Worm (Caenorhabditis elegans) whole organism, midembryonic: ENCODE data around the gene T04B2.3.
"Not testable (repeated sequence)": the region's sequence is repeated elsewhere in the genome, so short reads cannot be mapped to it uniquely, and the experiment has no call there.

Source experiments
- T22C8.4 ChIP-seq: fragments of 200-800 bp; sonication (Bioruptor generic); IDR thresholded peaks from 2 replicates; pipeline ENCODE4 v1.3.6; 2022; ENCODE audit warnings: missing genetic modification characterization, missing compliant biosample characterization
- cog-1 ChIP-seq: sonication (generic microtip); optimal IDR thresholded peaks from 2 replicates; lab custom pipeline; 2016; ENCODE audit warnings: missing genetic modification characterization, missing compliant biosample characterization
- flt-1 ChIP-seq: fragments of 200-800 bp; sonication (Bioruptor generic); IDR thresholded peaks from 2 replicates; pipeline ENCODE4 v1.3.6; 2022; ENCODE audit warnings: missing genetic modification characterization, missing compliant biosample characterization
- klf-2 ChIP-seq: fragments of 200-800 bp; sonication (Bioruptor generic); conservative IDR thresholded peaks from 2 replicates; pipeline ENCODE4 v1.3.6; 2022; ENCODE audit warnings: missing genetic modification reagents, missing genetic modification characterization, missing compliant biosample characterization
- med-1 ChIP-seq: sonication (generic microtip); optimal IDR thresholded peaks from 2 replicates; lab custom pipeline; 2017; ENCODE audit warnings: missing genetic modification characterization, mild to moderate bottlenecking, missing compliant biosample characterization, antibody characterized with exemption, missing genetic modification reagents; ENCODE audit not compliant: insufficient read depth
- ref-1 ChIP-seq: fragments of 200-800 bp; sonication (Bioruptor generic); conservative IDR thresholded peaks from 2 replicates; pipeline ENCODE4 v1.3.6; 2022; ENCODE audit warnings: missing genetic modification reagents, missing genetic modification characterization, missing compliant biosample characterization
- tab-1 ChIP-seq: fragments of 200-800 bp; sonication (Bioruptor generic); IDR thresholded peaks from 2 replicates; pipeline ENCODE4 v1.3.6; 2022; ENCODE audit warnings: missing genetic modification characterization, missing compliant biosample characterization
- ztf-23 ChIP-seq: fragments of 200-800 bp; sonication (Bioruptor generic); IDR thresholded peaks from 2 replicates; pipeline ENCODE4 v1.3.6; 2022; ENCODE audit warnings: missing genetic modification reagents, missing genetic modification characterization, missing compliant biosample characterization
- ztf-29 ChIP-seq: fragments of 200-800 bp; sonication (Bioruptor generic); IDR thresholded peaks from 2 replicates; pipeline ENCODE4 v1.3.6; 2022; ENCODE audit warnings: missing genetic modification reagents, missing genetic modification characterization, missing compliant biosample characterization

Gene T04B2.3

DNA sequence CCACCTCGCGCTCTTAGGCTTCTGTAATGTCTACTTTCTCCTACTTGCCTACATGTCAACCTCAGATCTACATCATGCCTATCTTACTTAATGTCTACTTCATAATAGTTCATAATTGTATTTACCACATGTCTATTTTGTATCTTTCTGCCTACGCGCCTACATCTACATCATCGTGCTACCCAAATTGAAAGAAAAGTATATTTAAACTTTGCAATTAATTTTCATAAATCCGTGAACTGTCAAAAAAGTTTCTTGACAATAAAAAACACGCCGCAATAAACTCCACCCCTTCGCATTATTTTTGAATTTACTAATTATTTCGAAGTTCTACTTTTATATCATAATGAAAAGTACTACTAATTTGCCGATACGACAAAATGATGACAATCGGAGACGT lies 24.2 kb upstream of the T04B2.3 start, which contains the start of gene F44D12.8:
Gene F44D12.8, plus strand, starts transcription at position 301 of the 400 bp plus-strand sequence.
- TF ChIP-seq cog-1 (tag; lab: Kevin White, UChicago) (no peak), ztf-23 (GFP tag; lab: Robert Waterston, UW) (no peak)

DNA sequence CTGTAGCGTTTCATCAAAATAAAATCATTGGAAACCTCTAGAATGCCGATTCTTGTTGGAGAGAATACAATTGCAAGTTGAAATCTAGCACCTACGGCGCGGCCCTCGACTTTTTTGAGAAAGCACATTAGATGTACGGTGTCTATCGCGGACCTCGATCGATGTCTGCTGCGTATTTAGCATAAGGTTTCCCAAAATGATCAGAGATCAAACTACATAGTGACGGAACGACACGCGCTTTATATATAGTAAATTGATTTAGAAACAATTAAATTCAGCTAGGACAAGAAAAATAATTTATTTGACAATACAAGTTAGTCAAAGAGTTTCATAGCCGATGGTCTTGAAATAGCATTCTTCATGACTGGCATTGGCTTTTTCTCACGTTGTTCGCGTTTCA lies 21.1 kb upstream of the T04B2.3 start:
- no peak for TF ChIP-seq flt-1 (GFP tag; lab: Robert Waterston, UW)
- TF ChIP-seq med-1 = no peak
- no peak for TF ChIP-seq ref-1
- TF ChIP-seq klf-2 (GFP tag; lab: Robert Waterston, UW) = no peak
- TF ChIP-seq tab-1 (GFP tag; lab: Robert Waterston, UW) = no peak
- TF ChIP-seq ztf-29 (GFP tag; lab: Robert Waterston, UW) = no peak
- TF ChIP-seq cog-1 (tag; lab: Kevin White, UChicago) = no peak
- TF ChIP-seq ztf-23 (GFP tag; lab: Robert Waterston, UW) = no peak
- no peak for TF ChIP-seq T22C8.4 (GFP tag; lab: Robert Waterston, UW)

DNA sequence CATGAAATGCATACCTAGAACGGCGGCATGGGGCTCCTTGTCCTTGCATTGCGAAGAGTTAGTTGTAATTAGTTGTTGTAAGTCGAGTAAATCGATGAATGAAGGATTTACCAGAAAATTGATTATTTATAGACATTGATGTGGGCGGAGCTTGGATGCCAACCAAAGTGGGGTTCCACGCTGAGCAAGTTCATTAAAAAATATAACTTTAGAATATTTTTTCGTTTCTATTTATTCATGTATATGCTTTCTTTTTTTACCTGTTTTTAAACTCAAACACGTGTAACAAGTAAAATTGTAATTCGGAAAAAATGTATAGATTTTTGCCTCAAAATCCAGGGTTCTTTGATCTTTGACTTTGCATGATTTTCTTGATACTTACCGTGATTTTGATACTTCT lies 19.6 kb upstream of the T04B2.3 start, which contains the start of gene gipc-2:
Gene gipc-2, minus strand, starts transcription at position 101 of the 400 bp plus-strand sequence.
- no peak for TF ChIP-seq T22C8.4 (GFP tag; lab: Robert Waterston, UW)
- no peak for TF ChIP-seq med-1
- TF ChIP-seq tab-1 (GFP tag; lab: Robert Waterston, UW) = no peak
- no peak for TF ChIP-seq klf-2 (GFP tag; lab: Robert Waterston, UW)
- TF ChIP-seq ref-1 = no peak
- TF ChIP-seq ztf-29 (GFP tag; lab: Robert Waterston, UW) = no peak
- TF ChIP-seq cog-1 (tag; lab: Kevin White, UChicago) = no peak

DNA sequence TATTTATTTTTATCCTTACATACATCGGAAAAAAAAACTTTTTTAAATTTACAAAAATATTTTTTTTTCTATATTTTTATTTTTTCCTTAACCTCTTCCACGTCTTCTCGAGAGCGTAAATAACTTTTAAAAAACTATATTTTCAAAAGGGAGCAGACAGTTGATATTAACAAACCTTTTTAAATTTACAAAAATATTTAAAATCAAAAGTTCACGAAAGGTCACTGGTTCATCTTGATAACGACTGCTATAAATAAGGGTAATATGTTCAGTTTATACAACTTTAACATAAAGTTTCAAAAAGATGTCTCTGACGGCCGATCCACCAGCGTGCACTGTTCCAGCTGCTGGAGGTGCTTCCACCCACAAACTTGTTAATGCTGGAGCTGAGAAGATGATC lies 18.4 kb upstream of the T04B2.3 start, which contains the start of the genes F44D12.16 and msd-2:
Gene F44D12.16, plus strand, starts transcription at position 301 of the 400 bp plus-strand sequence.
Gene msd-2, plus strand, starts transcription at position 305 of the 400 bp plus-strand sequence.
- TF ChIP-seq tab-1, flt-1, T22C8.4 (GFP tag; lab: Robert Waterston, UW): not testable (repeated sequence)

DNA sequence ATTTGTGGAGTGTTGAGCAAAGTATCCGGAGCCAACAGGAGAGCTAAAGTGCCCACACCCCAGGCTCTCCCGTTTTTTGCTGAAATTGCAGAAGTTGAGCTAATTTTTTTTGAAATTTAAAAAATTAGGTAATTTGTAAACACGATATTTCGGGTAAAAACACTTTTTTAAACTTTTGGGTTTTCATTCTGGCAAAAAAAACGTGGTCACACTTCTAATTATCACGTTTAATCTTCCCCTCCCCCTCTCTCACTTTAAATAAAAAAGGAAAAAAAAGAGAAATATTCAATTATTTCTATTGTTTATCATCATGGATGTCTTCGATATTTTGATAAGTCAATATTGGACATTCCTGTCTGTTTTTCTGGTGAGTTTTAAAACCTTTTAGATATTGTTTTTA lies 14.2 kb upstream of the T04B2.3 start, which contains the start of gene F44D12.6:
Gene F44D12.6, plus strand, starts transcription at position 301 of the 400 bp plus-strand sequence.
- TF ChIP-seq T22C8.4 (GFP tag; lab: Robert Waterston, UW) (no peak), tab-1 (GFP tag; lab: Robert Waterston, UW) (no peak), med-1 (no peak)

DNA sequence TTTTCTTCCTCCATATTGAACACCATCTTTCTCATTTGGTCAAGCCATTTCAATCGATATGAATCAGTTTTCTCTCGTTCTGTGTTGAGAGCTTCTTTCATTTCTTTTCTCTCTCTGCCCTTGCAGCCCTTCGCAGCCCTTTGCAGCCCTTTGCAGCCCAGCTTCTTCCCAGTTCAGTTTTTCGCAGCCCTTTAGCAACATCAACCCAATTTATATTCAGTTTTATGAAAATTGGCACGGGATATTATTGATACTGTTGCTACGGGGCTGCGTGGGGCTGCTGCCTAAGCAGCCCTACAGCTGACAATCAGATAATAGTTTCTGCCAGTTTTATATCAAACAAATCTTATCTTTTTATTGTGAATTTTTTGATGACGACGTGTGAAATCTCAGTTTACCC lies 10.2 kb upstream of the T04B2.3 start, which contains the start of gene F44D12.10:
Gene F44D12.10, minus strand, starts transcription at position 101 of the 400 bp plus-strand sequence.
- TF ChIP-seq T22C8.4 (GFP tag; lab: Robert Waterston, UW) (no peak), tab-1 (GFP tag; lab: Robert Waterston, UW) (no peak), klf-2 (GFP tag; lab: Robert Waterston, UW) (no peak), flt-1 (GFP tag; lab: Robert Waterston, UW) (no peak), cog-1 (tag; lab: Kevin White, UChicago) (no peak), ztf-29 (GFP tag; lab: Robert Waterston, UW) (no peak), med-1 (no peak), ztf-23 (GFP tag; lab: Robert Waterston, UW) (no peak), ref-1 (no peak)

DNA sequence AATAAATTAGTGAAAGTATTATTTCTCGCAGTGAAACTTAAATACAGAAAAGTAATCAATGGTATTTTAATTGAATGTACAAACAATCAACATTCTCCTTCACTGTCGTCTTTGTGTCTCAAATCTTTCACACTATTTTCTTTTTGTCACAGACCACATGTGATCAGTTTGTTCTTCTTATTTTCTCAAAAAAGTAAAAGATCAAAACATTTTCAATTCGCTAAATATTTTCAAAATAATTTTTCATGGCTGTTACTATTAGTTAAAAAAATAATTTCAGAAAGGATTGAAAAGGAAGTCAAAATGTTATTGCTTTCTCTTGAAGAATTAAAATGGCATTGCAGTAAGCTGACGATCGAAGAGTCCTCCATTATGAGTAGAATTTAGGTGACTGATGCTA lies 6.4 kb upstream of the T04B2.3 start, which contains the start of gene dhs-31:
Gene dhs-31, minus strand, starts transcription at position 101 of the 400 bp plus-strand sequence.
- TF ChIP-seq ref-1 (no peak), klf-2 (GFP tag; lab: Robert Waterston, UW) (no peak), flt-1 (GFP tag; lab: Robert Waterston, UW) (no peak), T22C8.4 (GFP tag; lab: Robert Waterston, UW) (no peak), cog-1 (tag; lab: Kevin White, UChicago) (no peak), ztf-29 (GFP tag; lab: Robert Waterston, UW) (no peak), ztf-23 (GFP tag; lab: Robert Waterston, UW) (no peak), med-1 (no peak), tab-1 (GFP tag; lab: Robert Waterston, UW) (no peak)

DNA sequence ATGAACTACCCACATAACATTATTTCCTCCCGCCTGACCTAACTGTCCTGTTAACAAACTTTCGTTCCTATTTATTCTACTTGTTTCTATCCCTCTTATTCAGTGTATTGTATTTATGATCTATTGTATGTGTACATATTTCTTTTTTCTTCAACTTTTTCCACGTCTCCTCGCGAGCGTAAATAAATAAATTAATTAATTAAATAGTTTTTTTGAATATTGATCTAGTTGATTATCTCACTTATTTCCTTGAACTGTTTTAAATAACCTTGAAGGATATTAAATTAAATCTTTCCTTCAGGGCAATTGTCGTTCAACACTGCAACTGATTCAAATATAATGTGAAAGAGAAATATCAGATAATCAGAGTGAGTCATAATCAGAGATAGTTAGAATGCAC lies 4.3 kb upstream of the T04B2.3 start, which contains the start of gene frk-1:
Gene frk-1, plus strand, starts transcription at position 301 of the 400 bp plus-strand sequence.
- TF ChIP-seq ztf-23 (GFP tag; lab: Robert Waterston, UW) (no peak), ref-1 (no peak), flt-1 (GFP tag; lab: Robert Waterston, UW) (no peak), med-1 (no peak), ztf-29 (GFP tag; lab: Robert Waterston, UW) (no peak), tab-1 (GFP tag; lab: Robert Waterston, UW) (no peak), T22C8.4 (GFP tag; lab: Robert Waterston, UW) (no peak), klf-2 (GFP tag; lab: Robert Waterston, UW) (no peak), cog-1 (tag; lab: Kevin White, UChicago) (no peak)

DNA sequence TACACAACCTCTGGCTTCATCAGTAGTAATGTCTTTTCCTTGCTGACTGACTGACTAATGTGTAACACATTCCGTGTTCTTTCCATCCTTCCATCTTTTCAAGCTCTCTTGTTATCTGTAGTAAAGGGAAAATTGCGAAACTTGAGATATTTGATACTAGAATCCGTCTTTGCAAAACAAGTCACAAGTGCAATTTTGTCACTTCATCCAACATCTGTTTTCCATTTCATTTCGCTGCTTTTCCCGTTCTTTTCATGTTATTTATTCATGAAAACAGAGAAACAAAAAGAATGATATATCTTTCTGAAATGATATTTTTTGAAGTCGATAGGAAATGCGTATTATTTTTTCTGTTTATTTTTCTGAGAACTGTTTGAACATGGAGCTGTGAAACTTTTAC lies 1.2 kb upstream of the T04B2.3 start:
- TF ChIP-seq T22C8.4 (GFP tag; lab: Robert Waterston, UW) = no peak
- TF ChIP-seq ztf-29 (GFP tag; lab: Robert Waterston, UW) = no peak
- TF ChIP-seq tab-1 (GFP tag; lab: Robert Waterston, UW) = no peak
- no peak for TF ChIP-seq flt-1 (GFP tag; lab: Robert Waterston, UW)
- no peak for TF ChIP-seq klf-2 (GFP tag; lab: Robert Waterston, UW)

DNA sequence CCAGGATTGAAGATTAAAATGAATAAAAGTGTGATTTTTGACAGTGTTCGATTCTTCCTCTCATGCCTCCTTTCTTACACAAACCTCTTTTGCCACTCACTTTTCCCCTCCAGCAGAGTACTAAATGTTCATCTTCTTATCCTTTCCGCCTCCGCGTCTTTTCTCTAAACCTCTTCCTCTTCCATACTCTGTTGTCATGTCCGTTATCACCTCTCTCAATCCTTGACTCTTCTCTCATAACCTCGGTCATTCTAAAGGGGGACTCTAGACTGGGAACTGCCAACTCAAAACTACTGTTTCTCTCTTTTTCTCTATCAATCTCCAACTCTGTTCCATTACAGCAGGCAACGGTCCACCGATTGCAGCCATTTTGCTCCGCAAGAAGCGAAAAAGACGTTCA lies 1.1 kb downstream of the T04B2.3 start:
- TF ChIP-seq med-1 (no peak), cog-1 (tag; lab: Kevin White, UChicago) (no peak), klf-2 (GFP tag; lab: Robert Waterston, UW) (no peak), tab-1 (GFP tag; lab: Robert Waterston, UW) (no peak), flt-1 (GFP tag; lab: Robert Waterston, UW) (no peak)
